Worm (Caenorhabditis elegans) whole organism, early embryonic: Measurements from ENCODE around the gene fbxa-102.
"Not testable (repeated sequence)": the region's sequence is repeated elsewhere in the genome, so short reads cannot be mapped to it uniquely, and the experiment has no call there.

Experiments
- B0310.2 ChIP-seq: sonication (generic microtip); optimal IDR thresholded peaks from 2 replicates; lab custom pipeline; 2016; ENCODE audit warnings: mild to moderate bottlenecking, missing genetic modification characterization, missing compliant biosample characterization
- F13C5.2 ChIP-seq: sonication (generic microtip); optimal IDR thresholded peaks from 2 replicates; lab custom pipeline; 2017; ENCODE audit warnings: mild to moderate bottlenecking, missing genetic modification characterization, inconsistent platforms, missing compliant biosample characterization
- aly-1 ChIP-seq: sonication (generic microtip); optimal IDR thresholded peaks from 2 replicates; lab custom pipeline; 2016; ENCODE audit warnings: missing genetic modification characterization, missing compliant biosample characterization
- ama-1 ChIP-seq: fragments of 150-350 bp; optimal IDR thresholded peaks from 2 replicates; lab custom pipeline; 2014
- ceh-13 ChIP-seq: fragments of 200-800 bp; sonication (Bioruptor generic); optimal IDR thresholded peaks from 2 replicates; lab custom pipeline; 2018; ENCODE audit warnings: mild to moderate bottlenecking, missing genetic modification characterization, missing compliant biosample characterization
- ceh-36 ChIP-seq: sonication (generic microtip); optimal IDR thresholded peaks from 2 replicates; lab custom pipeline; 2016; ENCODE audit warnings: missing genetic modification characterization, inconsistent platforms, missing compliant biosample characterization
- ets-7 ChIP-seq: sonication (generic microtip); optimal IDR thresholded peaks from 2 replicates; lab custom pipeline; 2016; ENCODE audit warnings: missing genotype, missing genetic modification characterization, missing compliant biosample characterization
- flt-1 ChIP-seq: fragments of 200-800 bp; sonication (Bioruptor generic); IDR thresholded peaks from 2 replicates; pipeline ENCODE4 v1.3.6; 2022; ENCODE audit warnings: missing genetic modification characterization, missing compliant biosample characterization
- hmbx-1 ChIP-seq: sonication (generic microtip); optimal IDR thresholded peaks from 2 replicates; lab custom pipeline; 2016; ENCODE audit warnings: mild to moderate bottlenecking, missing genetic modification characterization, missing compliant biosample characterization
- hmg-4 ChIP-seq: fragments of 200-800 bp; sonication (Bioruptor generic); optimal IDR thresholded peaks from 2 replicates; lab custom pipeline; 2018; ENCODE audit warnings: mild to moderate bottlenecking, missing genetic modification characterization, missing compliant biosample characterization
- hnd-1 ChIP-seq: sonication (generic microtip); optimal IDR thresholded peaks from 2 replicates; lab custom pipeline; 2016; ENCODE audit warnings: missing genetic modification characterization, missing compliant biosample characterization
- pes-1 ChIP-seq: fragments of 200-800 bp; sonication (Bioruptor generic); IDR thresholded peaks from 2 replicates; pipeline ENCODE4 v1.3.6; 2022; ENCODE audit warnings: missing genetic modification reagents, missing genetic modification characterization, missing compliant biosample characterization
- scrt-1 ChIP-seq: fragments of 200-800 bp; sonication (Bioruptor generic); IDR thresholded peaks from 2 replicates; pipeline ENCODE4 v1.3.6; 2022; ENCODE audit warnings: missing genetic modification characterization, missing compliant biosample characterization
- sea-1 ChIP-seq: fragments of 200-800 bp; sonication (Bioruptor generic); conservative IDR thresholded peaks from 2 replicates; pipeline ENCODE4 v1.3.6; 2022; ENCODE audit warnings: missing genetic modification characterization, missing compliant biosample characterization
- tbx-11 ChIP-seq: fragments of 200-800 bp; sonication (Bioruptor generic); IDR thresholded peaks from 2 replicates; pipeline ENCODE4 v1.3.6; 2022; ENCODE audit warnings: missing genetic modification characterization, missing compliant biosample characterization
- tbx-37 ChIP-seq: fragments of 200-800 bp; sonication (Bioruptor generic); conservative IDR thresholded peaks from 2 replicates; pipeline ENCODE4 v1.3.6; 2022; ENCODE audit warnings: missing genetic modification reagents, missing genetic modification characterization, missing compliant biosample characterization
- tra-4 ChIP-seq: sonication (generic microtip); optimal IDR thresholded peaks from 2 replicates; lab custom pipeline; 2017; ENCODE audit warnings: missing genetic modification characterization, missing compliant biosample characterization

Gene fbxa-102

ce11 chrV:17469180-17469579 lies 24.5 kb downstream of the fbxa-102 start, which contains the start of gene F20E11.17:
Gene F20E11.17, minus strand, starts transcription at chrV:17469280.
- TF ChIP-seq flt-1 (no peak), hmg-4 (GFP tag; lab: Kevin White, UChicago) (no peak), tbx-37 (no peak), F13C5.2 (no peak), pes-1 (GFP tag; lab: Robert Waterston, UW) (no peak), ama-1 (lab: Kevin White, UChicago) (no peak), aly-1 (tag; lab: Kevin White, UChicago) (no peak)

DNA sequence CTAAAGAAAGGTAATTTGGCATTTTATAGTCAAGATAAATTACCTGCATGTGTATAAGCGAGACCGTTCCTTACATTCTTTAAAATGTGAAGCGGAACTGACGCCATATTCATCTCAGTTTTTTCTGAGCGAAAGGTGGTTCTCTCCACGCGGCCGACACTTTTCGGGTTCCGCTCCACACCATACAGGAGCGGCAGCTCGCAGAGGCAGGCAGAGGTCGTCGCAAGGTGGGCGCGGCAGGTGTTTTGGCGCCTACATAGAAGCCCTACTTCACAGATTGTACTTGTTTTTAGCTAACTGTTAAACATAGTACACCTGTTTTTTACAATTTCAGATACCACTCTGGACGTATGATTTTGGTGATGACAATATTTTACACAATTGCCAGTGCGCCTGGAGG lies 25.8 kb downstream of the fbxa-102 start:
- TF ChIP-seq tbx-11 = no peak
- TF ChIP-seq ama-1 (lab: Kevin White, UChicago) = no peak
- TF ChIP-seq hmbx-1 = no peak
- TF ChIP-seq B0310.2 (tag; lab: Kevin White, UChicago) = no peak
- TF ChIP-seq sea-1 (GFP tag; lab: Robert Waterston, UW) = no peak
- TF ChIP-seq flt-1 = no peak
- TF ChIP-seq hmg-4 (GFP tag; lab: Kevin White, UChicago) = no peak
- no peak for TF ChIP-seq hnd-1 (tag; lab: Kevin White, UChicago)
- TF ChIP-seq ets-7 (tag; lab: Kevin White, UChicago) = no peak

- no peak for TF ChIP-seq B0310.2 (tag; lab: Kevin White, UChicago)
- TF ChIP-seq ceh-36 (tag; lab: Kevin White, UChicago) = no peak
- no peak for TF ChIP-seq pes-1 (GFP tag; lab: Robert Waterston, UW)
- no peak for TF ChIP-seq ama-1 (lab: Kevin White, UChicago)
- no peak for TF ChIP-seq ceh-13 (GFP tag; lab: Kevin White, UChicago)
- TF ChIP-seq hnd-1 (tag; lab: Kevin White, UChicago) = no peak
- no peak for TF ChIP-seq scrt-1 (GFP tag; lab: Robert Waterston, UW)
- no peak for TF ChIP-seq flt-1
- no peak for TF ChIP-seq sea-1 (GFP tag; lab: Robert Waterston, UW)
- no peak for TF ChIP-seq F13C5.2
- TF ChIP-seq hmbx-1 = no peak
- no peak for TF ChIP-seq aly-1 (tag; lab: Kevin White, UChicago)
Measured at ce11 chrV:17466751-17467150, 26.9 kb downstream of the fbxa-102 start, which contains the start of gene srw-72. Gene srw-72, plus strand, starts transcription at chrV:17467051.

DNA sequence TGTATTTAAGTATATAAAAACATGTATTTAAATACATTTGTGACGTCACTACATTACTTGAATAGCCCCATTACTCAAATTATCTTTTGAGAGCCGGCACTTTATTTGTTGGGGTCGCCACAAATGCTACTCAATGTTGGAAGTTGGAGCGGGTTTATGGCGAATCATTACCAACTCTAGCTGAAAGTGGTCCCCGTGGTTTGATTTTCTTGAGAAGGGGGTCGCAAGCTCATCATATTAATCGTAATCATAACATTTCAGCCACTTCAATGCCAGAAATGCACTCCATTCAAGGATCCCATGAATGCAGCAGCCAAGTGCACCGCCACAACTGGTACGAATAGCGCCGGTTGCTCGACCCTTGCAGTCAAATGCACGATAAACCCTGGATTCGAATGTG lies 29.4 kb downstream of the fbxa-102 start, which contains the start of gene F20E11.7:
Gene F20E11.7, plus strand, starts transcription at position 301 of the 400 bp plus-strand sequence.
- not testable (repeated sequence) for TF ChIP-seq ceh-36 (tag; lab: Kevin White, UChicago); aly-1 (tag; lab: Kevin White, UChicago); tbx-37

ce11 chrV:17460061-17460460 lies 33.6 kb downstream of the fbxa-102 start, which contains the start of gene srz-48:
Gene srz-48, minus strand, starts transcription at chrV:17460161.
- TF ChIP-seq tbx-37 = no peak
- TF ChIP-seq hmg-4 (GFP tag; lab: Kevin White, UChicago) = no peak
- TF ChIP-seq pes-1 (GFP tag; lab: Robert Waterston, UW) = no peak
- no peak for TF ChIP-seq ets-7 (tag; lab: Kevin White, UChicago)
- no peak for TF ChIP-seq B0310.2 (tag; lab: Kevin White, UChicago)
- no peak for TF ChIP-seq F13C5.2
- no peak for TF ChIP-seq scrt-1 (GFP tag; lab: Robert Waterston, UW)
- TF ChIP-seq hmbx-1 = no peak
- TF ChIP-seq sea-1 (GFP tag; lab: Robert Waterston, UW) = no peak
- TF ChIP-seq tbx-11 = no peak
- TF ChIP-seq hnd-1 (tag; lab: Kevin White, UChicago) = no peak
- TF ChIP-seq ceh-36 (tag; lab: Kevin White, UChicago) = no peak
- no peak for TF ChIP-seq tra-4 (tag; lab: Kevin White, UChicago)

DNA sequence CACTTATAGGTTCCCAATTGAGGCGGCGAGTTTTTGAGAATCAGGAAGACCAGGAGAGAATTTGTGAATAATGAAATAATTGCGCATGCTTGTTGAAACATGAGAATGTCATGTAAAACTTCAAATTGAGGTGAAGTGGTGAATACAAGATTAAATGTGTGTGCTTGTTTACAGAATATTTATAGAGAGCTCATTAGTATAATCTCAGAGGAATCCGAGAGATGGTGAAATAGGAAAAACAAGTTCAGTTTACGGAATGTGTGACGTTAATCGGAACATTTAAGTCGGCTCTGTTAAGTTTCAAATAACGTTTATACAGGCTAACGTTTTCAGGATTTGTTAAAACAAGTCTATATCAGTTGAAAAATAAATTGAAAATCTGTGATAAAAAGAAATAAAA lies 35.6 kb downstream of the fbxa-102 start, which contains the start of gene str-200:
Gene str-200, minus strand, starts transcription at position 101 of the 400 bp plus-strand sequence.
- TF ChIP-seq sea-1 (GFP tag; lab: Robert Waterston, UW) (no peak), pes-1 (GFP tag; lab: Robert Waterston, UW) (no peak), ets-7 (tag; lab: Kevin White, UChicago) (no peak), hnd-1 (tag; lab: Kevin White, UChicago) (no peak), ama-1 (lab: Kevin White, UChicago) (no peak), hmg-4 (GFP tag; lab: Kevin White, UChicago) (no peak)

- TF ChIP-seq ama-1 (lab: Kevin White, UChicago); ceh-36 (tag; lab: Kevin White, UChicago); ets-7 (tag; lab: Kevin White, UChicago): not testable (repeated sequence)
Measured at ce11 chrV:17456197-17456596, 37.4 kb downstream of the fbxa-102 start, which contains the start of gene srh-203. Gene srh-203, minus strand, starts transcription at chrV:17456297.

ce11 chrV:17449836-17450235 lies 43.8 kb downstream of the fbxa-102 start:
- TF ChIP-seq aly-1 (tag; lab: Kevin White, UChicago) = no peak
- no peak for TF ChIP-seq ceh-13 (GFP tag; lab: Kevin White, UChicago)
- TF ChIP-seq B0310.2 (tag; lab: Kevin White, UChicago) = no peak
